Fruit fly (Drosophila melanogaster) whole organism, embryonic: Measurements from ENCODE around the gene Fas2.

Experiments used
- CG11560 ChIP-seq: fragments of 200-800 bp; sonication (Bioruptor generic); IDR thresholded peaks from 3 replicates; pipeline ENCODE4 v1.3.6; 2022; ENCODE audit warnings: missing biosample characterization, missing genetic modification characterization
- CG11723 ChIP-seq: fragments of 200-800 bp; sonication (Bioruptor generic); optimal IDR thresholded peaks from 2 replicates; lab custom pipeline; 2017; ENCODE audit warnings: missing biosample characterization, mild to moderate bottlenecking, missing genetic modification characterization
- CG13775 ChIP-seq: fragments of 200-800 bp; sonication (Bioruptor generic); optimal IDR thresholded peaks from 3 replicates; lab custom pipeline; 2017; ENCODE audit warnings: missing biosample characterization, mild to moderate bottlenecking, missing genetic modification characterization
- CG14667 ChIP-seq: fragments of 200-800 bp; sonication (Bioruptor generic); IDR thresholded peaks from 2 replicates; pipeline ENCODE4 v1.3.6; 2022; ENCODE audit warnings: missing biosample characterization, missing genetic modification characterization
- CG15011 ChIP-seq: fragments of 200-800 bp; sonication (Bioruptor generic); optimal IDR thresholded peaks from 3 replicates; lab custom pipeline; 2018; ENCODE audit warnings: missing biosample characterization, mild to moderate bottlenecking, missing genetic modification characterization
- CG15601 ChIP-seq: fragments of 200-800 bp; sonication (Bioruptor generic); optimal IDR thresholded peaks from 3 replicates; lab custom pipeline; 2019; ENCODE audit warnings: missing biosample characterization, mild to moderate bottlenecking, missing genetic modification characterization, moderate library complexity
- CG17186 ChIP-seq: fragments of 200-800 bp; sonication (Bioruptor generic); optimal IDR thresholded peaks from 3 replicates; lab custom pipeline; 2017; ENCODE audit warnings: missing biosample characterization, missing genetic modification reagents, missing genetic modification characterization
- CG18262 ChIP-seq: fragments of 200-800 bp; optimal IDR thresholded peaks from 3 replicates; lab custom pipeline; 2019; ENCODE audit warnings: missing biosample characterization, mild to moderate bottlenecking, missing genetic modification characterization, moderate library complexity
- CG34422 ChIP-seq: fragments of 200-800 bp; sonication (Bioruptor generic); IDR thresholded peaks from 3 replicates; pipeline ENCODE4 v1.3.6; 2022; ENCODE audit warnings: missing biosample characterization, missing genetic modification characterization
- CG43689 ChIP-seq: fragments of 200-800 bp; sonication (Bioruptor generic); IDR thresholded peaks from 2 replicates; pipeline ENCODE4 v1.3.6; 2022; ENCODE audit warnings: missing biosample characterization, missing genetic modification characterization
- CG6689 ChIP-seq: fragments of 200-800 bp; sonication (Bioruptor generic); IDR thresholded peaks from 2 replicates; pipeline ENCODE4 v1.3.6; 2022; ENCODE audit warnings: missing biosample characterization, missing genetic modification characterization
- CG6765 ChIP-seq: fragments of 200-800 bp; sonication (Bioruptor generic); optimal IDR thresholded peaks from 3 replicates; lab custom pipeline; 2017; ENCODE audit warnings: missing biosample characterization, mild to moderate bottlenecking, missing genetic modification characterization
- CG9609 ChIP-seq: fragments of 200-800 bp; sonication (Bioruptor generic); optimal IDR thresholded peaks from 3 replicates; lab custom pipeline; 2016; ENCODE audit warnings: missing biosample characterization, missing genetic modification characterization
- D19B ChIP-seq: fragments of 200-800 bp; sonication (Bioruptor generic); optimal IDR thresholded peaks from 2 replicates; lab custom pipeline; 2017; ENCODE audit warnings: missing biosample characterization, mild to moderate bottlenecking, missing genetic modification characterization
- Doc2 ChIP-seq: fragments of 200-800 bp; sonication (Bioruptor generic); IDR thresholded peaks from 2 replicates; pipeline ENCODE4 v1.3.6; 2022; ENCODE audit warnings: missing biosample characterization, missing genetic modification characterization
- Drgx ChIP-seq: fragments of 200-800 bp; sonication (Bioruptor generic); IDR thresholded peaks from 2 replicates; pipeline ENCODE4 v1.3.6; 2022; ENCODE audit warnings: missing biosample characterization, missing genetic modification characterization
- Fer2 ChIP-seq: fragments of 200-800 bp; sonication (Bioruptor generic); optimal IDR thresholded peaks from 2 replicates; lab custom pipeline; 2018; ENCODE audit warnings: missing biosample characterization, mild to moderate bottlenecking, missing genetic modification characterization, moderate library complexity
- Gug ChIP-seq: fragments of 200-800 bp; sonication (Bioruptor generic); IDR thresholded peaks from 4 replicates; pipeline ENCODE4 v1.3.6; 2022; ENCODE audit warnings: missing biosample characterization, missing genetic modification characterization
- Hr51 ChIP-seq, 2 experiments: fragments of 200-800 bp; sonication (Bioruptor generic); optimal IDR thresholded peaks; 2 replicates in 1 of 2; 3 replicates in 1 of 2; lab custom pipeline; 2016 to 2018; ENCODE audit warnings: missing biosample characterization in 2 of 2, missing genetic modification characterization in 2 of 2, mild to moderate bottlenecking in 1 of 2, moderate library complexity in 1 of 2
- NC2α ChIP-seq: fragments of 200-800 bp; sonication (Bioruptor generic); optimal IDR thresholded peaks from 2 replicates; lab custom pipeline; 2016; ENCODE audit warnings: missing biosample characterization, missing genetic modification characterization
- Neu2 ChIP-seq: fragments of 200-800 bp; sonication (Bioruptor generic); optimal IDR thresholded peaks from 3 replicates; lab custom pipeline; 2016; ENCODE audit warnings: missing biosample characterization, missing genetic modification characterization, borderline replicate concordance
- Nf-YB ChIP-seq: fragments of 200-800 bp; sonication (Bioruptor generic); optimal IDR thresholded peaks from 3 replicates; lab custom pipeline; 2019; ENCODE audit warnings: missing biosample characterization, mild to moderate bottlenecking, missing genetic modification characterization, moderate library complexity
- NfI ChIP-seq: fragments of 200-800 bp; sonication (Bioruptor generic); optimal IDR thresholded peaks from 3 replicates; lab custom pipeline; 2018; ENCODE audit warnings: missing biosample characterization, mild to moderate bottlenecking, missing genetic modification characterization, moderate library complexity
- Optix ChIP-seq: fragments of 200-800 bp; sonication (Bioruptor generic); IDR thresholded peaks from 3 replicates; pipeline ENCODE4 v1.3.6; 2022; ENCODE audit warnings: missing biosample characterization, missing genetic modification characterization
- ase ChIP-seq: fragments of 200-800 bp; sonication (Bioruptor generic); IDR thresholded peaks from 3 replicates; pipeline ENCODE4 v1.3.6; 2022; ENCODE audit warnings: missing biosample characterization, missing genetic modification characterization
- bowl ChIP-seq: fragments of 200-800 bp; sonication (Bioruptor generic); IDR thresholded peaks from 2 replicates; pipeline ENCODE4 v1.3.6; 2022; ENCODE audit warnings: missing biosample characterization, missing genetic modification characterization
- crc ChIP-seq: fragments of 200-800 bp; sonication (Bioruptor generic); optimal IDR thresholded peaks from 2 replicates; lab custom pipeline; 2016; ENCODE audit warnings: missing biosample characterization, missing genetic modification characterization
- cwo ChIP-seq: fragments of 200-800 bp; sonication (Bioruptor generic); optimal IDR thresholded peaks from 3 replicates; lab custom pipeline; 2017; ENCODE audit warnings: missing biosample characterization, missing genetic modification characterization, mild to moderate bottlenecking, moderate library complexity, missing genetic modification reagents
- dan ChIP-seq: fragments of 200-800 bp; sonication (Bioruptor generic); IDR thresholded peaks from 2 replicates; pipeline ENCODE4 v1.3.6; 2022; ENCODE audit warnings: missing biosample characterization, missing genetic modification characterization
- dpn ChIP-seq, 2 experiments: fragments of 200-800 bp; sonication (Bioruptor generic); optimal IDR thresholded peaks; 3 replicates each; lab custom pipeline; 2016; ENCODE audit warnings: missing biosample characterization in 2 of 2, missing genetic modification characterization in 2 of 2
- fd96Cb ChIP-seq: fragments of 200-800 bp; sonication (Bioruptor generic); optimal IDR thresholded peaks from 2 replicates; lab custom pipeline; 2018; ENCODE audit warnings: missing biosample characterization, mild to moderate bottlenecking, missing genetic modification characterization, moderate library complexity
- lab ChIP-seq: fragments of 200-800 bp; sonication (Bioruptor generic); optimal IDR thresholded peaks from 3 replicates; lab custom pipeline; 2017; ENCODE audit warnings: missing biosample characterization, missing genetic modification characterization, mild to moderate bottlenecking, moderate library complexity, missing genetic modification reagents
- mld ChIP-seq: fragments of 200-800 bp; sonication (Bioruptor generic); IDR thresholded peaks from 3 replicates; pipeline ENCODE4 v1.3.6; 2022; ENCODE audit warnings: missing biosample characterization, missing genetic modification characterization; ENCODE audit not compliant: partially characterized antibody
- pho ChIP-seq: fragments of 200-800 bp; sonication (Bioruptor generic); optimal IDR thresholded peaks from 2 replicates; lab custom pipeline; 2016; ENCODE audit warnings: missing biosample characterization, missing genetic modification characterization
- prd ChIP-seq, 3 experiments: fragments of >200 bp in 2 of 3; fragments of 200-800 bp in 1 of 3; sonication (Bioruptor generic) in 1 of 3; optimal IDR thresholded peaks in 2 of 3; IDR thresholded peaks in 1 of 3; 2 replicates in 2 of 3; 3 replicates in 1 of 3; pipeline versions ENCODE4 v1.3.6 to Lab custom; 2017 to 2022; ENCODE audit warnings: missing biosample characterization in 1 of 3, missing genetic modification characterization in 1 of 3
- pum ChIP-seq: fragments of 200-800 bp; sonication (Bioruptor generic); optimal IDR thresholded peaks from 2 replicates; lab custom pipeline; 2016; ENCODE audit warnings: missing biosample characterization, missing genetic modification characterization
- ranshi ChIP-seq: fragments of 200-800 bp; sonication (Bioruptor generic); IDR thresholded peaks from 2 replicates; pipeline ENCODE4 v1.3.6; 2022; ENCODE audit warnings: missing biosample characterization, missing genetic modification characterization
- schlank ChIP-seq: fragments of 200-800 bp; sonication (Bioruptor generic); optimal IDR thresholded peaks from 2 replicates; lab custom pipeline; 2018; ENCODE audit warnings: missing biosample characterization, mild to moderate bottlenecking, missing genetic modification characterization
- sens ChIP-seq: fragments of 200-800 bp; sonication (Bioruptor generic); peaks from one replicate; lab custom pipeline; 2016; ENCODE audit warnings: missing biosample characterization, missing genetic modification characterization
- so ChIP-seq: fragments of 200-800 bp; sonication (Bioruptor generic); IDR thresholded peaks from 3 replicates; pipeline ENCODE4 v1.3.6; 2022; ENCODE audit warnings: missing biosample characterization, missing genetic modification characterization
- tin ChIP-seq: fragments of 200-800 bp; sonication (Bioruptor generic); optimal IDR thresholded peaks from 3 replicates; lab custom pipeline; 2016; ENCODE audit warnings: missing biosample characterization, missing genetic modification characterization
- unc-4 ChIP-seq: fragments of 200-800 bp; sonication (Bioruptor generic); IDR thresholded peaks from 2 replicates; pipeline ENCODE4 v1.3.6; 2022; ENCODE audit warnings: missing biosample characterization, missing genetic modification characterization; ENCODE audit not compliant: partially characterized antibody
- zfh1 ChIP-seq: fragments of 200-800 bp; sonication (Bioruptor generic); IDR thresholded peaks from 3 replicates; pipeline ENCODE4 v1.3.6; 2022; ENCODE audit warnings: missing biosample characterization, missing genetic modification characterization

Gene Fas2

DNA sequence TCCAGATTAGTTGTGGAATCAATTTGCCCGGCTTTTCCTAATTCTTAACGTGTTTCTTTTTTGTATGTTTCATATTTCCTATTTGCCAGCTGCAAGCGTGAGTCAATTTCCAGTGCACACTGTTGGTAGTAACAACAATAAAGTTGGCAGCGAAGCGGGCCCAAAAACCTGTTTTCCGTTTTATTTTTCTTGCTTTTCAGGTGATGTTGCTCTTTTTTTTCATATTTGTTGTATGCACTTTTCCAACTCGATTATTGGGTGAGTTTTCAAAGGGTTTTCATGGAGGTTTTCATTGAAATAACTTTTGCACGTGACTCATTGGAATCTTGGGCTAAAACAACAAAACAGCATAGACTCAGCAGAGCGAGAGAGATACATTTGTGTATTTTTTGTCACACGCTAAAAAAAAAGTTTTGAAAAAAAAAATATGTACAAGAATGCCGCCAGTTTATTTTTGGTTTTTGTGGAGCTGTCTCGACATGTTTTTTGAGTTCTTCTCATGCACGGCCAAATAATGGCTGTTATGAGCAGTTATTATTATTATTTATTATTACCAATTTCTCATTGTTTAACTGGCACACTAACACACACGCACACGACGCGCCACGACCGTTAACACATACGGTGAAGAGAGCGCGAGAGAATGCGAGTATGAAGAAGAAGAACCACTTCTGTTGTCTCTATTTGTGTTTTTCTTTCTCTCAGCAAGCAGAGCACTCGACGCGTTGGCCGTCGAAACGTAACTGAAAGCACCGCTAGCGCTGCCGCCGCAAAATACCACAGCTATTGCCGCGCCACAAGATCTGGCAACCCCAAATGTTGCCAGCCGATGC lies at the start of gene Fas2 (continued):
- TF ChIP-seq CG15601 (peak; percentile 6), CG13775 (GFP tag; lab: Kevin White, UChicago) (no peak), pum (GFP tag; lab: Kevin White, UChicago) (no peak), crc (GFP tag; lab: Kevin White, UChicago) (no peak), pho (GFP tag; lab: Kevin White, UChicago) (no peak), dan (GFP tag; lab: Robert Waterston, UW) (no peak), mld (no peak), so (GFP tag; lab: Robert Waterston, UW) (peak; percentile 47; the same call in 2 of the 3 replicates), CG11723 (GFP tag; lab: Kevin White, UChicago) (peak; percentile 50), Gug (no peak), schlank (tag; lab: Kevin White, UChicago) (no peak), CG15011 (GFP tag; lab: Kevin White, UChicago) (peak; percentile 30), Doc2 (GFP tag; lab: Robert Waterston, UW) (no peak), CG18262 (tag; lab: Kevin White, UChicago) (no peak), Drgx (GFP tag; lab: Robert Waterston, UW) (peak; percentile 58; the same call in 1 of the 2 replicates), bowl (GFP tag; lab: Robert Waterston, UW) (no peak), zfh1 (GFP tag; lab: Robert Waterston, UW) (peak; percentile 64), ase (GFP tag; lab: Robert Waterston, UW) (peak; percentile 27; the same call in 1 of the 3 replicates), dpn (GFP tag; optimal IDR thresholded peaks at IDR 0.05; lab: Kevin White, UChicago) (peak in 1 of 2 experiments; percentile 47), unc-4 (GFP tag; lab: Robert Waterston, UW) (no peak), Fer2 (tag; lab: Kevin White, UChicago) (no peak), Neu2 (GFP tag; lab: Kevin White, UChicago) (no peak), CG9609 (no peak), prd (optimal IDR thresholded peaks at IDR 0.05; lab: Kevin White, UChicago) (no peak), prd (GFP tag; IDR thresholded peaks at IDR 0.05; lab: Robert Waterston, UW) (peak; percentile 65), cwo (GFP tag; lab: Kevin White, UChicago) (peak; percentile 49), CG6689 (GFP tag; lab: Robert Waterston, UW) (no peak), ranshi (GFP tag; lab: Robert Waterston, UW) (no peak), CG17186 (GFP tag; lab: Kevin White, UChicago) (no peak), CG14667 (GFP tag; lab: Robert Waterston, UW) (peak; percentile 23; the same call in 1 of the 2 replicates), NC2α (GFP tag; lab: Kevin White, UChicago) (no peak), CG34422 (GFP tag; lab: Robert Waterston, UW) (no peak; the same call in 2 of the 3 replicates), tin (GFP tag; lab: Kevin White, UChicago) (no peak), CG43689 (no peak; the same call in 1 of the 2 replicates), CG11560 (tag; lab: Robert Waterston, UW) (no peak), sens (GFP tag; lab: Kevin White, UChicago) (peak; percentile 72), fd96Cb (tag; lab: Kevin White, UChicago) (no peak), Hr51 (GFP tag; optimal IDR thresholded peaks at IDR 0.05; lab: Kevin White, UChicago) (peak in 1 of 2 experiments; percentile 33), D19B (GFP tag; lab: Kevin White, UChicago) (no peak), NfI (GFP tag; lab: Kevin White, UChicago) (peak; percentile 6), Optix (GFP tag; lab: Robert Waterston, UW) (0 out of 3 replicates have a peak, but pooled peaks have one; percentile 38), CG6765 (peak; percentile 72), Nf-YB (GFP tag; lab: Kevin White, UChicago) (peak; percentile 16), lab (peak; percentile 76)
